Worm (Caenorhabditis elegans) whole organism, L4/young adult: ENCODE data around the gene fbxc-29.

Experiments used
- W03F9.2 ChIP-seq: fragments of 150-350 bp; optimal IDR thresholded peaks from 2 replicates; lab custom pipeline; 2014; ENCODE audit warnings: missing biosample characterization, missing genetic modification characterization
- dao-5 ChIP-seq: sonication (generic microtip); optimal IDR thresholded peaks from 2 replicates; lab custom pipeline; 2016; ENCODE audit warnings: missing genotype, missing genetic modification characterization, moderate library complexity, missing compliant biosample characterization
- him-1 ChIP-seq: sonication (generic microtip); optimal IDR thresholded peaks from 2 replicates; lab custom pipeline; 2016; ENCODE audit warnings: missing genotype, missing genetic modification reagents, missing genetic modification characterization, missing compliant biosample characterization

ce11 chrII:880666-881226 is 35.1 kb upstream of the fbxc-29 start:
- no peak for TF ChIP-seq him-1 (tag; lab: Kevin White, UChicago)
- no peak for TF ChIP-seq dao-5 (tag; lab: Kevin White, UChicago)
- TF ChIP-seq W03F9.2 (tag; lab: Kevin White, UChicago): no peak
